Fruit fly (Drosophila melanogaster) whole organism, embryonic: ENCODE results near the gene CG7611.

Experiments
- Aef1 ChIP-seq: fragments of 200-800 bp; sonication (Bioruptor generic); IDR thresholded peaks from 3 replicates; pipeline ENCODE4 v1.3.6; 2022; ENCODE audit warnings: missing biosample characterization, missing genetic modification characterization
- Blimp-1 ChIP-seq: fragments of 200-800 bp; sonication (Bioruptor generic); optimal IDR thresholded peaks from 3 replicates; lab custom pipeline; 2018; ENCODE audit warnings: missing biosample characterization, missing genetic modification characterization, mild to moderate bottlenecking, moderate library complexity, missing genetic modification reagents
- CG10321 ChIP-seq: fragments of 200-800 bp; sonication (Bioruptor generic); IDR thresholded peaks from 2 replicates; pipeline ENCODE4 v1.3.6; 2022; ENCODE audit warnings: missing biosample characterization, missing genetic modification characterization
- CG11695 ChIP-seq: fragments of 200-800 bp; sonication (Bioruptor generic); IDR thresholded peaks from 3 replicates; pipeline ENCODE4 v1.3.6; 2022; ENCODE audit warnings: missing biosample characterization, missing genetic modification characterization
- CG11723 ChIP-seq: fragments of 200-800 bp; sonication (Bioruptor generic); optimal IDR thresholded peaks from 2 replicates; lab custom pipeline; 2017; ENCODE audit warnings: missing biosample characterization, mild to moderate bottlenecking, missing genetic modification characterization
- CG13296 ChIP-seq: fragments of 200-800 bp; sonication (Bioruptor generic); optimal IDR thresholded peaks from 3 replicates; lab custom pipeline; 2018; ENCODE audit warnings: missing biosample characterization, mild to moderate bottlenecking, missing genetic modification characterization
- CG14441 ChIP-seq: fragments of 200-800 bp; sonication (Bioruptor generic); IDR thresholded peaks from 2 replicates; pipeline ENCODE4 v1.3.6; 2022; ENCODE audit warnings: missing biosample characterization, missing genetic modification characterization
- CG1529 ChIP-seq: fragments of 200-800 bp; sonication (Bioruptor generic); optimal IDR thresholded peaks from 3 replicates; lab custom pipeline; 2018; ENCODE audit warnings: missing biosample characterization, missing genetic modification characterization
- CG16815 ChIP-seq: fragments of 200-800 bp; sonication (Bioruptor generic); optimal IDR thresholded peaks from 3 replicates; lab custom pipeline; 2017; ENCODE audit warnings: missing biosample characterization, mild to moderate bottlenecking, missing genetic modification characterization
- CG1832 ChIP-seq: fragments of 200-800 bp; sonication (Bioruptor generic); optimal IDR thresholded peaks from 2 replicates; lab custom pipeline; 2017; ENCODE audit warnings: missing biosample characterization, mild to moderate bottlenecking, missing genetic modification characterization, inconsistent platforms
- CG42726 ChIP-seq: fragments of 200-800 bp; sonication (Bioruptor generic); IDR thresholded peaks from 2 replicates; pipeline ENCODE4 v1.3.6; 2022; ENCODE audit warnings: missing biosample characterization, missing genetic modification characterization; ENCODE audit not compliant: partially characterized antibody
- CG5180 ChIP-seq: fragments of 200-800 bp; sonication (Bioruptor generic); optimal IDR thresholded peaks from 3 replicates; lab custom pipeline; 2017; ENCODE audit warnings: missing biosample characterization, missing genetic modification characterization, mild to moderate bottlenecking, moderate library complexity, missing genetic modification reagents
- CG6683 ChIP-seq: fragments of 200-800 bp; sonication (Bioruptor generic); optimal IDR thresholded peaks from 2 replicates; lab custom pipeline; 2017; ENCODE audit warnings: missing biosample characterization, mild to moderate bottlenecking, missing genetic modification characterization, missing genetic modification reagents
- CG7987 ChIP-seq: fragments of 200-800 bp; sonication (Bioruptor generic); optimal IDR thresholded peaks from 2 replicates; lab custom pipeline; 2018; ENCODE audit warnings: missing biosample characterization, mild to moderate bottlenecking, missing genetic modification characterization, moderate library complexity
- CG9932 ChIP-seq: fragments of 200-800 bp; sonication (Bioruptor generic); IDR thresholded peaks from 2 replicates; pipeline ENCODE4 v1.3.6; 2022; ENCODE audit warnings: missing biosample characterization, missing genetic modification characterization
- CHES-1-like ChIP-seq: fragments of 200-800 bp; sonication (Bioruptor generic); optimal IDR thresholded peaks from 2 replicates; lab custom pipeline; 2016; ENCODE audit warnings: missing biosample characterization, missing genetic modification characterization
- Chrac-16 ChIP-seq: fragments of 200-800 bp; sonication (Bioruptor generic); optimal IDR thresholded peaks from 3 replicates; lab custom pipeline; 2016; ENCODE audit warnings: missing biosample characterization, missing genetic modification characterization
- Dll ChIP-seq: fragments of 200-800 bp; sonication (Bioruptor generic); IDR thresholded peaks from 4 replicates; pipeline ENCODE4 v1.3.6; 2022; ENCODE audit warnings: missing biosample characterization, missing genetic modification characterization; ENCODE audit not compliant: partially characterized antibody
- Gsc ChIP-seq: fragments of 200-800 bp; sonication (Bioruptor generic); IDR thresholded peaks from 2 replicates; pipeline ENCODE4 v1.3.6; 2022; ENCODE audit warnings: missing biosample characterization, missing genetic modification characterization
- H15 ChIP-seq: fragments of 200-800 bp; sonication (Bioruptor generic); IDR thresholded peaks from 3 replicates; pipeline ENCODE4 v1.3.6; 2022; ENCODE audit warnings: missing biosample characterization, missing genetic modification characterization
- HmgD ChIP-seq: fragments of 200-800 bp; sonication (Bioruptor generic); optimal IDR thresholded peaks from 3 replicates; lab custom pipeline; 2016; ENCODE audit warnings: missing biosample characterization, missing genetic modification characterization
- MTF-1 ChIP-seq: fragments of 200-800 bp; sonication (Bioruptor generic); optimal IDR thresholded peaks from 2 replicates; lab custom pipeline; 2018; ENCODE audit warnings: missing biosample characterization, mild to moderate bottlenecking, missing genetic modification characterization, borderline replicate concordance
- Oli ChIP-seq: fragments of 200-800 bp; sonication (Bioruptor generic); optimal IDR thresholded peaks from 2 replicates; lab custom pipeline; 2018; ENCODE audit warnings: missing biosample characterization, mild to moderate bottlenecking, missing genetic modification characterization, moderate library complexity
- Pdp1 ChIP-seq, 2 experiments: fragments of 200-800 bp; sonication (Bioruptor generic); optimal IDR thresholded peaks; 3 replicates each; lab custom pipeline; 2016; ENCODE audit warnings: missing biosample characterization in 2 of 2, missing genetic modification characterization in 2 of 2, mild to moderate bottlenecking in 1 of 2, moderate library complexity in 1 of 2
- YL-1 ChIP-seq: fragments of 200-800 bp; sonication (Bioruptor generic); optimal IDR thresholded peaks from 3 replicates; lab custom pipeline; 2017; ENCODE audit warnings: missing biosample characterization, mild to moderate bottlenecking, missing genetic modification characterization
- ara ChIP-seq: fragments of 200-800 bp; sonication (Bioruptor generic); IDR thresholded peaks from 2 replicates; pipeline ENCODE4 v1.3.6; 2022; ENCODE audit warnings: missing biosample characterization, missing genetic modification characterization
- ash1 ChIP-seq: fragments of 200-800 bp; sonication (Bioruptor generic); optimal IDR thresholded peaks from 2 replicates; lab custom pipeline; 2018; ENCODE audit warnings: missing biosample characterization, mild to moderate bottlenecking, missing genetic modification characterization
- btn ChIP-seq: fragments of 200-800 bp; sonication (Bioruptor generic); optimal IDR thresholded peaks from 2 replicates; lab custom pipeline; 2016; ENCODE audit warnings: missing biosample characterization, missing genetic modification characterization
- ci ChIP-seq: fragments of 200-800 bp; sonication (Bioruptor generic); IDR thresholded peaks from 3 replicates; pipeline ENCODE4 v1.3.6; 2022; ENCODE audit warnings: missing biosample characterization, missing genetic modification characterization
- crc ChIP-seq: fragments of 200-800 bp; sonication (Bioruptor generic); optimal IDR thresholded peaks from 2 replicates; lab custom pipeline; 2016; ENCODE audit warnings: missing biosample characterization, missing genetic modification characterization
- dm ChIP-seq: fragments of 200-800 bp; sonication (Bioruptor generic); optimal IDR thresholded peaks from 3 replicates; lab custom pipeline; 2016; ENCODE audit warnings: missing biosample characterization, missing genetic modification characterization
- ham ChIP-seq: fragments of 200-800 bp; sonication (Bioruptor generic); IDR thresholded peaks from 2 replicates; pipeline ENCODE4 v1.3.6; 2022; ENCODE audit warnings: missing biosample characterization, missing genetic modification characterization
- insv ChIP-seq, 2 experiments: fragments of 200-800 bp; sonication (Bioruptor generic); optimal IDR thresholded peaks; 3 replicates each; lab custom pipeline; 2016 to 2018; ENCODE audit warnings: missing biosample characterization in 2 of 2, missing genetic modification characterization in 2 of 2
- jing ChIP-seq: fragments of 200-800 bp; sonication (Bioruptor generic); optimal IDR thresholded peaks from 2 replicates; lab custom pipeline; 2018; ENCODE audit warnings: missing biosample characterization, mild to moderate bottlenecking, missing genetic modification characterization
- klu ChIP-seq: fragments of 200-800 bp; sonication (Bioruptor generic); IDR thresholded peaks from 2 replicates; pipeline ENCODE4 v1.3.6; 2022; ENCODE audit warnings: missing biosample characterization, missing genetic modification characterization
- lilli ChIP-seq: fragments of 200-800 bp; sonication (Bioruptor generic); optimal IDR thresholded peaks from 3 replicates; lab custom pipeline; 2016; ENCODE audit warnings: missing biosample characterization, missing genetic modification characterization
- lmd ChIP-seq: fragments of 200-800 bp; sonication (Bioruptor generic); IDR thresholded peaks from 2 replicates; pipeline ENCODE4 v1.3.6; 2022; ENCODE audit warnings: missing biosample characterization, missing genetic modification characterization
- nerfin-1 ChIP-seq: fragments of 200-800 bp; sonication (Bioruptor generic); optimal IDR thresholded peaks from 3 replicates; lab custom pipeline; 2019; ENCODE audit warnings: missing biosample characterization, mild to moderate bottlenecking, missing genetic modification characterization, moderate library complexity
- pzg ChIP-seq: fragments of 200-800 bp; sonication (Bioruptor generic); optimal IDR thresholded peaks from 3 replicates; lab custom pipeline; 2018; ENCODE audit warnings: missing biosample characterization, mild to moderate bottlenecking, missing genetic modification characterization, moderate library complexity
- salm ChIP-seq: fragments of 200-800 bp; sonication (Bioruptor generic); optimal IDR thresholded peaks from 2 replicates; lab custom pipeline; 2018; ENCODE audit warnings: missing biosample characterization, mild to moderate bottlenecking, missing genetic modification characterization
- schlank ChIP-seq: fragments of 200-800 bp; sonication (Bioruptor generic); optimal IDR thresholded peaks from 2 replicates; lab custom pipeline; 2018; ENCODE audit warnings: missing biosample characterization, mild to moderate bottlenecking, missing genetic modification characterization
- so ChIP-seq: fragments of 200-800 bp; sonication (Bioruptor generic); IDR thresholded peaks from 3 replicates; pipeline ENCODE4 v1.3.6; 2022; ENCODE audit warnings: missing biosample characterization, missing genetic modification characterization
- ssp ChIP-seq: fragments of 200-800 bp; sonication (Bioruptor generic); IDR thresholded peaks from 2 replicates; pipeline ENCODE4 v1.3.6; 2022; ENCODE audit warnings: missing biosample characterization, missing genetic modification characterization
- unpg ChIP-seq: fragments of 200-800 bp; sonication (Bioruptor generic); optimal IDR thresholded peaks from 3 replicates; lab custom pipeline; 2018; ENCODE audit warnings: missing biosample characterization, mild to moderate bottlenecking, missing genetic modification characterization, moderate library complexity
- zen ChIP-seq: fragments of 200-800 bp; sonication (Bioruptor generic); optimal IDR thresholded peaks from 3 replicates; lab custom pipeline; 2018; ENCODE audit warnings: missing biosample characterization, mild to moderate bottlenecking, missing genetic modification characterization, moderate library complexity

CG7611 gene

dm6 chr3L:21501928-21502327, 21.1 kb upstream of the CG7611 start (continued):
- peak in 1 of 2 experiments; percentile 18 for TF ChIP-seq Pdp1 (GFP tag; optimal IDR thresholded peaks at IDR 0.05; lab: Kevin White, UChicago)
- TF ChIP-seq salm (tag; lab: Kevin White, UChicago) = no peak
- no peak for TF ChIP-seq nerfin-1
- no peak for TF ChIP-seq ara
- TF ChIP-seq Dll (GFP tag; lab: Robert Waterston, UW) = no peak
- TF ChIP-seq crc (GFP tag; lab: Kevin White, UChicago) = no peak
- no peak for TF ChIP-seq ssp (GFP tag; lab: Robert Waterston, UW)
- TF ChIP-seq CG5180 (GFP tag; lab: Kevin White, UChicago) = no peak
- TF ChIP-seq CG11695 (GFP tag; lab: Robert Waterston, UW) = peak; percentile 46; the same call in 1 of the 3 replicates
- TF ChIP-seq dm (GFP tag; lab: Kevin White, UChicago) = no peak
- no peak for TF ChIP-seq CG16815 (GFP tag; lab: Kevin White, UChicago)
- TF ChIP-seq CG6683 = no peak
- no peak for TF ChIP-seq H15 (GFP tag; lab: Robert Waterston, UW)
- TF ChIP-seq Aef1 (GFP tag; lab: Robert Waterston, UW) = no peak
- no peak for TF ChIP-seq CHES-1-like
- TF ChIP-seq CG7987 = no peak
- 0 out of 3 replicates have a peak, but pooled peaks have one; percentile 40 for TF ChIP-seq ci (GFP tag; lab: Robert Waterston, UW)
- no peak for TF ChIP-seq Gsc (GFP tag; lab: Robert Waterston, UW)
- TF ChIP-seq YL-1 = no peak
- TF ChIP-seq CG13296 = no peak
- TF ChIP-seq CG1832 (GFP tag; lab: Kevin White, UChicago) = no peak
- no peak for TF ChIP-seq HmgD (GFP tag; lab: Kevin White, UChicago)
- no peak for TF ChIP-seq klu
- no peak for TF ChIP-seq Oli (tag; lab: Kevin White, UChicago)
- no peak for TF ChIP-seq zen (tag; lab: Kevin White, UChicago)
- TF ChIP-seq MTF-1 (GFP tag; lab: Kevin White, UChicago) = no peak
- TF ChIP-seq CG9932 (GFP tag; lab: Robert Waterston, UW) = no peak
- no peak for TF ChIP-seq schlank (tag; lab: Kevin White, UChicago)
- no peak for TF ChIP-seq ash1 (GFP tag; lab: Kevin White, UChicago)
- peak; percentile 5 for TF ChIP-seq unpg (GFP tag; lab: Kevin White, UChicago)
- no peak for TF ChIP-seq Chrac-16 (GFP tag; lab: Kevin White, UChicago)
- TF ChIP-seq lilli = peak; percentile 25
- TF ChIP-seq CG14441 (GFP tag; lab: Robert Waterston, UW) = peak; percentile 26; the same call in 1 of the 2 replicates
- no peak for TF ChIP-seq ham (GFP tag; lab: Robert Waterston, UW)
- peak; percentile 38; the same call in 1 of the 2 replicates for TF ChIP-seq lmd (GFP tag; lab: Robert Waterston, UW)
- no peak for TF ChIP-seq jing
- TF ChIP-seq CG1529 = no peak
- no peak for TF ChIP-seq Blimp-1 (GFP tag; lab: Kevin White, UChicago)
- TF ChIP-seq btn (GFP tag; lab: Kevin White, UChicago) = no peak
- TF ChIP-seq CG42726 (GFP tag; lab: Robert Waterston, UW) = no peak
- no peak for TF ChIP-seq pzg (GFP tag; lab: Kevin White, UChicago)
- TF ChIP-seq insv (GFP tag; optimal IDR thresholded peaks at IDR 0.05; lab: Kevin White, UChicago) = no peak
- TF ChIP-seq so (GFP tag; lab: Robert Waterston, UW) = 0 out of 3 replicates have a peak, but pooled peaks have one; percentile 8
- no peak for TF ChIP-seq CG11723 (GFP tag; lab: Kevin White, UChicago)
- TF ChIP-seq CG10321 (GFP tag; lab: Robert Waterston, UW) = no peak
